Worm (Caenorhabditis elegans): ENCODE results near the gene F59B10.3.

- TF ChIP-seq ceh-88 (GFP tag; IDR thresholded peaks at IDR 0.05) (no peak), nhr-77 (tag; optimal IDR thresholded peaks at IDR 0.05) (no peak)
These were observed 34.9 kb downstream of the F59B10.3 start for ce11 chrII:10545213-10545612.
